Fruit fly (Drosophila melanogaster) whole organism, embryonic: Measurements from ENCODE around the gene CG11629.

Source experiments
- Abd-B ChIP-seq: fragments of 200-800 bp; sonication (Bioruptor generic); optimal IDR thresholded peaks from 2 replicates; lab custom pipeline; 2018; ENCODE audit warnings: missing biosample characterization, mild to moderate bottlenecking, missing genetic modification characterization, moderate library complexity
- Awh ChIP-seq: fragments of 200-800 bp; sonication (Bioruptor generic); IDR thresholded peaks from 2 replicates; pipeline ENCODE4, ENCODE4 v1.3.6; 2022; ENCODE audit warnings: missing biosample characterization, missing genetic modification characterization
- CG10366 ChIP-seq: fragments of 200-800 bp; sonication (Bioruptor generic); IDR thresholded peaks from 2 replicates; pipeline ENCODE4 v1.3.6; 2022; ENCODE audit warnings: missing biosample characterization, missing genetic modification characterization
- CG11696 ChIP-seq: fragments of 200-800 bp; sonication (Bioruptor generic); IDR thresholded peaks from 2 replicates; pipeline ENCODE4 v1.3.6; 2022; ENCODE audit warnings: missing biosample characterization, missing genetic modification characterization
- CG12769 ChIP-seq: fragments of 200-800 bp; sonication (Bioruptor generic); optimal IDR thresholded peaks from 2 replicates; lab custom pipeline; 2019; ENCODE audit warnings: missing biosample characterization, mild to moderate bottlenecking, missing genetic modification characterization, moderate library complexity
- CG18476 ChIP-seq: fragments of 200-800 bp; sonication (Bioruptor generic); optimal IDR thresholded peaks from 2 replicates; lab custom pipeline; 2016; ENCODE audit warnings: missing biosample characterization, mild to moderate bottlenecking, missing genetic modification characterization
- CG2199 ChIP-seq: fragments of 200-800 bp; sonication (Bioruptor generic); IDR thresholded peaks from 3 replicates; pipeline ENCODE4 v1.3.6; 2022; ENCODE audit warnings: missing biosample characterization, missing genetic modification characterization
- CG31365 ChIP-seq: fragments of 200-800 bp; sonication (Bioruptor generic); optimal IDR thresholded peaks from 2 replicates; lab custom pipeline; 2018; ENCODE audit warnings: missing biosample characterization, mild to moderate bottlenecking, missing genetic modification characterization
- CG4360 ChIP-seq: fragments of 200-800 bp; sonication (Bioruptor generic); IDR thresholded peaks from 2 replicates; pipeline ENCODE4 v1.3.6; 2022; ENCODE audit warnings: missing biosample characterization, missing genetic modification characterization
- CG4617 ChIP-seq: fragments of 200-800 bp; sonication (Bioruptor generic); optimal IDR thresholded peaks from 3 replicates; lab custom pipeline; 2016; ENCODE audit warnings: missing biosample characterization, missing genetic modification characterization, borderline replicate concordance
- CrebB ChIP-seq: fragments of 200-800 bp; sonication (Bioruptor generic); optimal IDR thresholded peaks from 3 replicates; lab custom pipeline; 2018; ENCODE audit warnings: missing biosample characterization, mild to moderate bottlenecking, missing genetic modification characterization
- D19B ChIP-seq: fragments of 200-800 bp; sonication (Bioruptor generic); optimal IDR thresholded peaks from 2 replicates; lab custom pipeline; 2017; ENCODE audit warnings: missing biosample characterization, mild to moderate bottlenecking, missing genetic modification characterization
- Deaf1 ChIP-seq: fragments of 200-800 bp; optimal IDR thresholded peaks from 3 replicates; lab custom pipeline; 2019; ENCODE audit warnings: missing biosample characterization, mild to moderate bottlenecking, missing genetic modification characterization, moderate library complexity
- Elba2 ChIP-seq: fragments of 200-800 bp; sonication (Bioruptor generic); optimal IDR thresholded peaks from 3 replicates; lab custom pipeline; 2016; ENCODE audit warnings: missing biosample characterization, missing genetic modification characterization
- Ets65A ChIP-seq: fragments of 200-800 bp; sonication (Bioruptor generic); peaks from one replicate; lab custom pipeline; 2016; ENCODE audit warnings: missing biosample characterization, missing genetic modification characterization
- Hr39 ChIP-seq: fragments of >200 bp; optimal IDR thresholded peaks from 2 replicates; lab custom pipeline; 2017
- Hr78 ChIP-seq, 2 experiments: fragments of 200-800 bp in 1 of 2; fragments of >200 bp in 1 of 2; sonication (Bioruptor generic) in 1 of 2; optimal IDR thresholded peaks; 2 replicates each; lab custom pipeline; 2017 to 2019; ENCODE audit warnings: missing biosample characterization in 2 of 2, missing genetic modification characterization in 2 of 2, mild to moderate bottlenecking in 1 of 2, moderate library complexity in 1 of 2
- Med ChIP-seq: fragments of 200-800 bp; sonication (Bioruptor generic); peaks from one replicate; lab custom pipeline; 2016; ENCODE audit warnings: missing biosample characterization, missing genetic modification characterization, mild to moderate bottlenecking, inconsistent platforms, moderate library complexity
- Myb ChIP-seq: fragments of 200-800 bp; sonication (Bioruptor generic); optimal IDR thresholded peaks from 2 replicates; lab custom pipeline; 2016; ENCODE audit warnings: missing biosample characterization, missing genetic modification characterization
- Opbp ChIP-seq: fragments of 200-800 bp; sonication (Bioruptor generic); IDR thresholded peaks from 3 replicates; pipeline ENCODE4 v1.3.6; 2022; ENCODE audit warnings: missing biosample characterization, missing genetic modification characterization; ENCODE audit not compliant: partially characterized antibody
- Sry-δ ChIP-seq: fragments of 200-800 bp; sonication (Bioruptor generic); optimal IDR thresholded peaks from 2 replicates; lab custom pipeline; 2016; ENCODE audit warnings: missing biosample characterization, missing genetic modification characterization
- abd-A ChIP-seq: fragments of 200-800 bp; sonication (Bioruptor generic); optimal IDR thresholded peaks from 3 replicates; lab custom pipeline; 2019; ENCODE audit warnings: missing biosample characterization, mild to moderate bottlenecking, missing genetic modification characterization, moderate library complexity
- aop ChIP-seq: fragments of 200-800 bp; sonication (Bioruptor generic); IDR thresholded peaks from 2 replicates; pipeline ENCODE4 v1.3.6; 2022; ENCODE audit warnings: missing biosample characterization, missing genetic modification characterization
- corto ChIP-seq: fragments of 200-800 bp; sonication (Bioruptor generic); optimal IDR thresholded peaks from 2 replicates; lab custom pipeline; 2016; ENCODE audit warnings: missing biosample characterization, mild to moderate bottlenecking, missing genetic modification characterization, moderate library complexity
- crol ChIP-seq: fragments of 200-800 bp; sonication (Bioruptor generic); IDR thresholded peaks from 2 replicates; pipeline ENCODE4 v1.3.6; 2022; ENCODE audit warnings: missing biosample characterization, missing genetic modification characterization
- da ChIP-seq: fragments of 200-800 bp; sonication (Bioruptor generic); optimal IDR thresholded peaks from 2 replicates; lab custom pipeline; 2016; ENCODE audit warnings: missing biosample characterization, missing genetic modification characterization
- danr ChIP-seq: fragments of 200-800 bp; sonication (Bioruptor generic); IDR thresholded peaks from 2 replicates; pipeline ENCODE4 v1.3.6; 2022; ENCODE audit warnings: missing biosample characterization, missing genetic modification characterization
- fd3F ChIP-seq: fragments of 200-800 bp; sonication (Bioruptor generic); optimal IDR thresholded peaks from 2 replicates; lab custom pipeline; 2018; ENCODE audit warnings: missing biosample characterization, mild to moderate bottlenecking, missing genetic modification characterization, moderate library complexity
- gsb-n ChIP-seq: fragments of 200-800 bp; sonication (Bioruptor generic); optimal IDR thresholded peaks from 3 replicates; lab custom pipeline; 2018; ENCODE audit warnings: missing biosample characterization, mild to moderate bottlenecking, missing genetic modification characterization
- gt ChIP-seq: fragments of 200-800 bp; sonication (Bioruptor generic); IDR thresholded peaks from 2 replicates; pipeline ENCODE4 v1.3.6; 2022; ENCODE audit warnings: missing biosample characterization, missing genetic modification characterization
- maf-S ChIP-seq: fragments of 200-800 bp; sonication (Bioruptor generic); optimal IDR thresholded peaks from 2 replicates; lab custom pipeline; 2016; ENCODE audit warnings: missing biosample characterization, missing genetic modification characterization
- nau ChIP-seq: fragments of 200-800 bp; sonication (Bioruptor generic); optimal IDR thresholded peaks from 3 replicates; lab custom pipeline; 2017; ENCODE audit warnings: missing biosample characterization, mild to moderate bottlenecking, missing genetic modification characterization, missing genetic modification reagents
- pros ChIP-seq: fragments of 200-800 bp; sonication (Bioruptor generic); optimal IDR thresholded peaks from 3 replicates; lab custom pipeline; 2019; ENCODE audit warnings: missing biosample characterization, mild to moderate bottlenecking, missing genetic modification characterization, moderate library complexity
- sd ChIP-seq: fragments of 200-800 bp; sonication (Bioruptor generic); optimal IDR thresholded peaks from 3 replicates; lab custom pipeline; 2018; ENCODE audit warnings: missing biosample characterization, mild to moderate bottlenecking, missing genetic modification characterization, moderate library complexity
- sens ChIP-seq: fragments of 200-800 bp; sonication (Bioruptor generic); peaks from one replicate; lab custom pipeline; 2016; ENCODE audit warnings: missing biosample characterization, missing genetic modification characterization
- slou ChIP-seq: fragments of 200-800 bp; sonication (Bioruptor generic); optimal IDR thresholded peaks from 3 replicates; lab custom pipeline; 2016; ENCODE audit warnings: missing biosample characterization, missing genetic modification characterization
- so ChIP-seq: fragments of 200-800 bp; sonication (Bioruptor generic); IDR thresholded peaks from 3 replicates; pipeline ENCODE4 v1.3.6; 2022; ENCODE audit warnings: missing biosample characterization, missing genetic modification characterization
- sqz ChIP-seq: fragments of 200-800 bp; sonication (Bioruptor generic); optimal IDR thresholded peaks from 3 replicates; lab custom pipeline; 2018; ENCODE audit warnings: missing biosample characterization, mild to moderate bottlenecking, missing genetic modification characterization
- sr ChIP-seq: fragments of 200-800 bp; sonication (Bioruptor generic); IDR thresholded peaks from 3 replicates; pipeline ENCODE4 v1.3.6; 2022; ENCODE audit warnings: missing biosample characterization, missing genetic modification characterization
- tgo ChIP-seq: fragments of 200-800 bp; sonication (Bioruptor generic); IDR thresholded peaks from 3 replicates; pipeline ENCODE4 v1.3.6; 2022; ENCODE audit warnings: missing biosample characterization, missing genetic modification characterization
- yki ChIP-seq: fragments of >200 bp; optimal IDR thresholded peaks from 3 replicates; lab custom pipeline; 2018
- zen2 ChIP-seq: fragments of 200-800 bp; sonication (Bioruptor generic); IDR thresholded peaks from 3 replicates; pipeline ENCODE4 v1.3.6; 2022; ENCODE audit warnings: missing biosample characterization, missing genetic modification characterization; ENCODE audit not compliant: partially characterized antibody

Gene CG11629

dm6 chr2L:21899001-21899715 is 1.1 kb upstream of the CG11629 start (continued):
- TF ChIP-seq CG31365 (tag; lab: Kevin White, UChicago) = no peak
- peak; percentile 11; the same call in 1 of the 2 replicates for TF ChIP-seq CG11696 (GFP tag; lab: Robert Waterston, UW)
- TF ChIP-seq Elba2 (GFP tag; lab: Kevin White, UChicago) = peak; percentile 85
- TF ChIP-seq yki (lab: Kevin White, UChicago) = peak; percentile 97
- TF ChIP-seq CG18476 (GFP tag; lab: Kevin White, UChicago) = no peak
- peak; percentile 81 for TF ChIP-seq zen2 (GFP tag; lab: Robert Waterston, UW)
- no peak for TF ChIP-seq gt (GFP tag; lab: Robert Waterston, UW)
- peak; percentile 43 for TF ChIP-seq gsb-n (tag; lab: Kevin White, UChicago)
- peak; percentile 55; the same call in 1 of the 2 replicates for TF ChIP-seq aop (GFP tag; lab: Robert Waterston, UW)
- peak; percentile 54 for TF ChIP-seq pros (GFP tag; lab: Kevin White, UChicago)
- TF ChIP-seq CrebB (tag; lab: Kevin White, UChicago) = no peak
- peak; percentile 38; the same call in 2 of the 3 replicates for TF ChIP-seq Opbp (GFP tag; lab: Robert Waterston, UW)
- peak; percentile 38 for TF ChIP-seq Hr39 (lab: Kevin White, UChicago)
- TF ChIP-seq corto (GFP tag; lab: Kevin White, UChicago) = no peak
- no peak for TF ChIP-seq da

- TF ChIP-seq Med = peak; percentile 30
- no peak for TF ChIP-seq maf-S
- TF ChIP-seq CG2199 = 0 out of 3 replicates have a peak, but pooled peaks have one; percentile 38
- TF ChIP-seq Awh (GFP tag; lab: Robert Waterston, UW) = no peak
- TF ChIP-seq so (GFP tag; lab: Robert Waterston, UW) = 0 out of 3 replicates have a peak, but pooled peaks have one; percentile 29
- TF ChIP-seq sd (tag; lab: Kevin White, UChicago) = peak; percentile 1
- peak; percentile 57; the same call in 1 of the 2 replicates for TF ChIP-seq crol (GFP tag; lab: Robert Waterston, UW)
- peak; percentile 51 for TF ChIP-seq Abd-B (GFP tag; lab: Kevin White, UChicago)
Measured at dm6 chr2L:21896046-21896445, 2.0 kb downstream of the CG11629 start.

dm6 chr2L:21890205-21890604 is 7.9 kb downstream of the CG11629 start:
- TF ChIP-seq CG4617 (GFP tag; lab: Kevin White, UChicago) = no peak
- peak; percentile 56 for TF ChIP-seq CG4360
- no peak for TF ChIP-seq CG10366
- TF ChIP-seq abd-A (tag; lab: Kevin White, UChicago) = peak; percentile 62
- peak; percentile 5 for TF ChIP-seq sqz (GFP tag; lab: Kevin White, UChicago)
- no peak for TF ChIP-seq Sry-δ (GFP tag; lab: Kevin White, UChicago)

dm6 chr2L:21887582-21887981 is 10.5 kb downstream of the CG11629 start:
- peak; percentile 91 for TF ChIP-seq sd (tag; lab: Kevin White, UChicago)
- peak; percentile 9 for TF ChIP-seq Deaf1
- TF ChIP-seq Myb (GFP tag; lab: Kevin White, UChicago) = no peak
- no peak for TF ChIP-seq fd3F (GFP tag; lab: Kevin White, UChicago)
- TF ChIP-seq danr (GFP tag; lab: Robert Waterston, UW) = no peak
- peak; percentile 99 for TF ChIP-seq sr (GFP tag; lab: Robert Waterston, UW)
- no peak for TF ChIP-seq tgo (GFP tag; lab: Robert Waterston, UW)
- 0 out of 3 replicates have a peak, but pooled peaks have one; percentile 25 for TF ChIP-seq CG2199
- no peak for TF ChIP-seq D19B
- TF ChIP-seq slou (GFP tag; lab: Kevin White, UChicago) = no peak
- TF ChIP-seq CG12769 (tag; lab: Kevin White, UChicago) = peak; percentile 48
- no peak for TF ChIP-seq Hr78 (GFP tag; optimal IDR thresholded peaks at IDR 0.05; lab: Kevin White, UChicago)
- 0 out of 2 replicates have a peak, but pooled peaks have one; percentile 50 for TF ChIP-seq crol (GFP tag; lab: Robert Waterston, UW)
- TF ChIP-seq nau (GFP tag; lab: Kevin White, UChicago) = peak; percentile 86
- TF ChIP-seq sens (GFP tag; lab: Kevin White, UChicago) = peak; percentile 29
- TF ChIP-seq Ets65A = peak; percentile 12
